Fruit fly (Drosophila melanogaster): ENCODE results near the gene sc.

DNA sequence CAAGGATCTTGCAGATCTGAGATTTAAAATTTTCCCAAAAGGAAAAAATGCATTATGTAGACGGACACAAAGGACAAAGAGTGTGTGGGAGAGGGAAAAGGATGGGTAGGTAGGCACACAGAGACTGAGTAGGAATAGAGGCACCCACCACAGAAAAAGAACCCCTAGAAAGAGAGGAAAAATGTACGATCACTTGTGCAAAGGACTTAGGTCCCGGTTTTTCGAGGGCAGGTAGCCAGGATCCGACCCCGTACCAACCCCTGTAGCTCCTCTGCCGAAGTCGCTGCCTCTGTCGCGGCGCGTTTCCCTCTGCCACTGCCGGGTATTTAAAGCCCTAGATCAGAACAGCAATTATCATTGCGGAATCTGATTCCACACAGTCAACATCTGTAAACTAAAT, 13.5 kb downstream of the sc start:
- no peak for TF ChIP-seq CG32121 (GFP tag; IDR thresholded peaks at IDR 0.05)
- no peak for TF ChIP-seq EcR (GFP tag; optimal IDR thresholded peaks at IDR 0.05)
- no peak for TF ChIP-seq CG34367 (tag; optimal IDR thresholded peaks at IDR 0.05)
- TF ChIP-seq CG17806 (tag; optimal IDR thresholded peaks at IDR 0.05) = no peak

All from whole organism, pupa.